Worm (Caenorhabditis elegans) whole organism, L4 larva: ENCODE measurements around the gene T16G12.7.

Experiments
- Y48G9A.11 ChIP-seq: fragments of 200-800 bp; sonication (Bioruptor generic); IDR thresholded peaks from 2 replicates; pipeline ENCODE4 v1.3.6; 2022; ENCODE audit warnings: missing genetic modification reagents, missing genetic modification characterization, missing compliant biosample characterization
- aha-1 ChIP-seq: fragments of 150-350 bp; peaks from one replicate; lab custom pipeline; 2014; ENCODE audit warnings: missing biosample characterization, missing genetic modification characterization
- ama-1 ChIP-seq: fragments of 150-350 bp; optimal IDR thresholded peaks from 2 replicates; lab custom pipeline; 2014; ENCODE audit warnings: inconsistent platforms, mixed read lengths
- ceh-44 ChIP-seq: fragments of 200-800 bp; sonication (Bioruptor generic); IDR thresholded peaks from 2 replicates; pipeline ENCODE4 v1.3.6; 2022; ENCODE audit warnings: missing genetic modification reagents, missing genetic modification characterization, missing compliant biosample characterization
- ceh-62 ChIP-seq: sonication (generic microtip); optimal IDR thresholded peaks from 2 replicates; lab custom pipeline; 2017; ENCODE audit warnings: missing biosample characterization, missing genetic modification characterization
- ctbp-1 ChIP-seq: fragments of 200-800 bp; sonication (Bioruptor generic); IDR thresholded peaks from 2 replicates; pipeline ENCODE4 v1.3.6; 2022; ENCODE audit warnings: missing genetic modification reagents, missing genetic modification characterization, missing compliant biosample characterization
- daf-12 ChIP-seq: fragments of 150-350 bp; optimal IDR thresholded peaks from 2 replicates; lab custom pipeline; 2014; ENCODE audit warnings: missing biosample characterization, missing genetic modification reagents, missing genetic modification characterization
- daf-16 ChIP-seq, 3 experiments: sonication (generic microtip); optimal IDR thresholded peaks; 2 replicates each; lab custom pipeline; 2016 to 2017; ENCODE audit warnings: missing genetic modification characterization in 3 of 3, missing genetic modification reagents in 3 of 3, mild to moderate bottlenecking in 2 of 3, missing compliant biosample characterization in 2 of 3, missing biosample characterization in 1 of 3, moderate library complexity in 1 of 3
- daf-8 ChIP-seq: fragments of 200-800 bp; sonication (Bioruptor generic); IDR thresholded peaks from 2 replicates; pipeline ENCODE4 v1.3.6; 2022; ENCODE audit warnings: missing genetic modification characterization, missing compliant biosample characterization
- dmd-8 ChIP-seq: fragments of 200-800 bp; sonication (Bioruptor generic); IDR thresholded peaks from 2 replicates; pipeline ENCODE4 v1.3.6; 2022; ENCODE audit warnings: missing genetic modification characterization, missing compliant biosample characterization
- dpl-1 ChIP-seq: fragments of 150-350 bp; optimal IDR thresholded peaks from 2 replicates; lab custom pipeline; 2014; ENCODE audit warnings: missing biosample characterization, missing genetic modification reagents, missing genetic modification characterization
- duxl-1 ChIP-seq: sonication (generic microtip); optimal IDR thresholded peaks from 2 replicates; lab custom pipeline; 2016; ENCODE audit warnings: mild to moderate bottlenecking, missing genetic modification characterization, moderate library complexity, missing compliant biosample characterization; ENCODE audit not compliant: poor library complexity
- dve-1 ChIP-seq: sonication (generic microtip); optimal IDR thresholded peaks from 2 replicates; lab custom pipeline; 2017; ENCODE audit warnings: antibody characterized with exemption, mild to moderate bottlenecking, missing genetic modification characterization, missing compliant biosample characterization; ENCODE audit not compliant: insufficient read depth
- egl-27 ChIP-seq: sonication (generic microtip); optimal IDR thresholded peaks from 3 replicates; lab custom pipeline; 2017; ENCODE audit warnings: missing biosample characterization, missing genetic modification reagents, missing genetic modification characterization
- fkh-10 ChIP-seq: fragments of 150-350 bp; optimal IDR thresholded peaks from 2 replicates; lab custom pipeline; 2014; ENCODE audit warnings: missing biosample characterization, missing genetic modification reagents, missing genetic modification characterization
- hif-1 ChIP-seq, 2 experiments: sonication (generic microtip); optimal IDR thresholded peaks; 2 replicates each; lab custom pipeline; 2016 to 2017; ENCODE audit warnings: missing compliant biosample characterization in 2 of 2, missing genetic modification characterization in 2 of 2, missing genetic modification reagents in 2 of 2, missing genotype in 2 of 2, mild to moderate bottlenecking in 1 of 2
- hlh-11 ChIP-seq: fragments of 200-800 bp; sonication (Bioruptor generic); optimal IDR thresholded peaks from 2 replicates; lab custom pipeline; 2018; ENCODE audit warnings: mild to moderate bottlenecking, missing genetic modification characterization, missing compliant biosample characterization
- hlh-30 ChIP-seq: sonication (generic microtip); optimal IDR thresholded peaks from 2 replicates; lab custom pipeline; 2017; ENCODE audit warnings: antibody characterized with exemption, mild to moderate bottlenecking, missing genetic modification characterization, missing compliant biosample characterization; ENCODE audit not compliant: insufficient read depth
- hmg-1.1 ChIP-seq: fragments of 200-800 bp; sonication (Bioruptor generic); IDR thresholded peaks from 2 replicates; pipeline ENCODE4 v1.3.6; 2022; ENCODE audit warnings: missing genetic modification reagents, missing genetic modification characterization, missing compliant biosample characterization
- lir-3 ChIP-seq: sonication (generic microtip); optimal IDR thresholded peaks from 2 replicates; lab custom pipeline; 2016; ENCODE audit warnings: mild to moderate bottlenecking, missing genetic modification characterization, missing compliant biosample characterization
- lsy-2 ChIP-seq, 2 experiments: fragments of 150-350 bp in 1 of 2; sonication (generic microtip) in 1 of 2; optimal IDR thresholded peaks; 2 replicates each; lab custom pipeline; 2014 to 2017; ENCODE audit warnings: missing biosample characterization in 2 of 2, missing genetic modification characterization in 2 of 2
- madf-5 ChIP-seq, 2 experiments: fragments of 200-800 bp; sonication (Bioruptor generic); IDR thresholded peaks; 2 replicates each; pipeline ENCODE4 v1.3.6; 2022; ENCODE audit warnings: missing compliant biosample characterization in 2 of 2, missing genetic modification characterization in 2 of 2
- mdl-1 ChIP-seq, 2 experiments: fragments of 150-350 bp in 1 of 2; sonication (generic microtip) in 1 of 2; optimal IDR thresholded peaks; 2 replicates each; lab custom pipeline; 2014 to 2017; ENCODE audit warnings: missing biosample characterization in 2 of 2, missing genetic modification characterization in 2 of 2
- mdt-29 ChIP-seq: fragments of 200-800 bp; sonication (Bioruptor generic); IDR thresholded peaks from 2 replicates; pipeline ENCODE4 v1.3.6; 2022; ENCODE audit warnings: missing genetic modification reagents, missing genetic modification characterization, missing compliant biosample characterization
- mxl-2 ChIP-seq: fragments of 200-800 bp; sonication (Bioruptor generic); conservative IDR thresholded peaks from 2 replicates; pipeline ENCODE4 v1.3.6; 2022; ENCODE audit warnings: missing genetic modification reagents, missing genetic modification characterization, missing compliant biosample characterization
- nhr-111 ChIP-seq: fragments of 200-800 bp; sonication (Bioruptor generic); optimal IDR thresholded peaks from 2 replicates; lab custom pipeline; 2018; ENCODE audit warnings: mild to moderate bottlenecking, missing genetic modification characterization, missing compliant biosample characterization
- nhr-41 ChIP-seq: fragments of 200-800 bp; sonication (Bioruptor generic); IDR thresholded peaks from 2 replicates; pipeline ENCODE4 v1.3.6; 2022; ENCODE audit warnings: missing genetic modification reagents, missing genetic modification characterization, missing compliant biosample characterization
- nhr-42 ChIP-seq: fragments of 200-800 bp; sonication (Bioruptor generic); IDR thresholded peaks from 2 replicates; pipeline ENCODE4 v1.3.6; 2022; ENCODE audit warnings: missing genetic modification characterization, missing compliant biosample characterization
- nhr-77 ChIP-seq: fragments of 150-350 bp; optimal IDR thresholded peaks from 2 replicates; lab custom pipeline; 2014; ENCODE audit warnings: missing biosample characterization, missing genetic modification characterization
- pha-4 ChIP-seq, 2 experiments: fragments of 150-350 bp in 1 of 2; fragments of 200-800 bp in 1 of 2; sonication (Bioruptor generic) in 1 of 2; IDR thresholded peaks in 1 of 2; optimal IDR thresholded peaks in 1 of 2; 2 replicates each; pipeline versions ENCODE4 v1.3.6 to Lab custom; 2014 to 2022; ENCODE audit warnings: missing genetic modification characterization in 2 of 2, missing genetic modification reagents in 2 of 2, missing biosample characterization in 1 of 2, missing compliant biosample characterization in 1 of 2
- pqm-1 ChIP-seq: sonication (generic microtip); optimal IDR thresholded peaks from 2 replicates; lab custom pipeline; 2017; ENCODE audit warnings: missing biosample characterization, missing genetic modification characterization
- rbr-2 ChIP-seq: sonication (generic microtip); optimal IDR thresholded peaks from 2 replicates; lab custom pipeline; 2016; ENCODE audit warnings: missing genotype, missing genetic modification characterization, missing compliant biosample characterization
- set-16 ChIP-seq: fragments of 200-800 bp; sonication (Bioruptor generic); IDR thresholded peaks from 2 replicates; pipeline ENCODE4 v1.3.6; 2022; ENCODE audit warnings: missing genetic modification reagents, missing genetic modification characterization, missing compliant biosample characterization
- skn-1 ChIP-seq: fragments of 150-350 bp; optimal IDR thresholded peaks from 2 replicates; lab custom pipeline; 2014; ENCODE audit warnings: missing biosample characterization, missing genetic modification characterization
- tra-1 ChIP-seq: fragments of 200-800 bp; sonication (Bioruptor generic); IDR thresholded peaks from 2 replicates; pipeline ENCODE4 v1.3.6; 2022; ENCODE audit warnings: missing genetic modification reagents, missing genetic modification characterization, missing compliant biosample characterization
- unc-62 ChIP-seq, 3 experiments: fragments of 150-350 bp in 1 of 3; sonication (generic microtip); optimal IDR thresholded peaks in 2 of 3; peaks in 1 of 3; 1 replicate in 1 of 3; 2 replicates in 2 of 3; lab custom pipeline; 2014 to 2017; ENCODE audit warnings: missing biosample characterization in 3 of 3, missing genetic modification characterization in 3 of 3, missing genetic modification reagents in 3 of 3, missing genotype in 1 of 3
- zag-1 ChIP-seq: fragments of 150-350 bp; optimal IDR thresholded peaks from 2 replicates; lab custom pipeline; 2014; ENCODE audit warnings: missing biosample characterization, missing genetic modification characterization
- zfp-3 ChIP-seq: fragments of 200-800 bp; sonication (Bioruptor generic); conservative IDR thresholded peaks from 2 replicates; pipeline ENCODE4 v1.3.6; 2022; ENCODE audit warnings: missing genetic modification reagents, missing genetic modification characterization, missing compliant biosample characterization
- zip-11 ChIP-seq: fragments of 200-800 bp; sonication (Bioruptor generic); IDR thresholded peaks from 2 replicates; pipeline ENCODE4 v1.3.6; 2022; ENCODE audit warnings: missing genetic modification characterization, missing compliant biosample characterization

The T16G12.7 gene

DNA sequence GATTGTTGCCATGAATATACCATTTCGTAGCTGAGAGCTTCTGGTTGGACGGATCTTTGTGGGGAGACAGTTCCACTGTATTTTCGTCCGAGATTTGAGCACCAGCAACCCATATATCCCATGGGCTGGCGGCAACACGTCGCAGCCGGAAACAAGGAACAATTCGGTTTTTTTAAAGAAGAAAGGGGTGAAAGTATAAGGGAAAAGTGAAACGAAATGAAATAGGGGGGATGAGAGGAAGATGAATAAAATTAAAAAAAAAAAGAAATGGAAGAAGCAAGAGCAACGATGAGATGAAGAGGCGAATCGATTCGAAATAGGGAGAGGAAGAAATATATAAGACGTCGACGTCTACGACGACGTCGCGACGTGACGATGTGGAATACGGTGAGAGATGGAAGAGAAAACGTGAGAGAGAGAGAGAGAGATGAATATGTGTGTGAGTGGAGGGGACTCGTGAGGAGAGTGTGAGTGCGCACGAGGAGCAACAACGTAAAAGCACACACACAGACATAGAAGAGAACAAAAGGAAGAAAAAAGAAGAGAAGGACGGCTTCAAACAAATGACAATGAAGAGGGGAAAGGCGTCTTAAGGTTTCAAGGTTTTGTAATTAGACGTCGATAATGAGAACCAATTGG, 23.4 kb downstream of the T16G12.7 start, which contains the start of gene rgs-1:
Gene rgs-1 (minus strand): TSS at position 146 of the 639 bp plus-strand sequence.
- TF ChIP-seq aha-1 (tag; lab: Kevin White, UChicago), result peak; percentile 32
- TF ChIP-seq hmg-1.1 (GFP tag; lab: Robert Waterston, UW), result peak; percentile 64
- no peak for TF ChIP-seq duxl-1 (tag; lab: Kevin White, UChicago)
- TF ChIP-seq ctbp-1, result no peak; the same call in 1 of the 2 replicates
- peak in 1 of 2 experiments; percentile 85 for TF ChIP-seq mdl-1 (tag; optimal IDR thresholded peaks at IDR 0.05; lab: Kevin White, UChicago)
- no peak for TF ChIP-seq daf-8 (GFP tag; lab: Robert Waterston, UW)
- no peak for TF ChIP-seq pha-4 (GFP tag; IDR thresholded peaks at IDR 0.05; lab: Robert Waterston, UW)
- no peak for TF ChIP-seq pha-4 (tag; optimal IDR thresholded peaks at IDR 0.05; lab: Kevin White, UChicago)
- no peak for TF ChIP-seq egl-27 (tag; lab: Kevin White, UChicago)
- TF ChIP-seq rbr-2 (tag; lab: Kevin White, UChicago), result peak; percentile 56
- no peak for TF ChIP-seq mdt-29
- no peak for TF ChIP-seq lir-3 (tag; lab: Kevin White, UChicago)
- no peak for TF ChIP-seq pqm-1
- TF ChIP-seq mxl-2 (GFP tag; lab: Robert Waterston, UW), result no peak
- no peak for TF ChIP-seq Y48G9A.11
- no peak for TF ChIP-seq nhr-42 (GFP tag; lab: Robert Waterston, UW)
- TF ChIP-seq dpl-1 (GFP tag; lab: Kevin White, UChicago), result no peak
- TF ChIP-seq hlh-30 (tag; lab: Kevin White, UChicago), result peak; percentile 89
- TF ChIP-seq unc-62 (GFP tag; optimal IDR thresholded peaks at IDR 0.05 in 1 of 2; lab: Kevin White, UChicago), result peak in 1 of 2 experiments; percentile 95
- no peak for TF ChIP-seq unc-62 (tag; optimal IDR thresholded peaks at IDR 0.05; lab: Kevin White, UChicago)
- no peak for TF ChIP-seq ama-1 (lab: Kevin White, UChicago)
- peak; percentile 45 to 53 for TF ChIP-seq lsy-2 (tag; optimal IDR thresholded peaks at IDR 0.05; lab: Kevin White, UChicago)
- no peak for TF ChIP-seq ceh-62 (tag; lab: Kevin White, UChicago)
- TF ChIP-seq zfp-3 (GFP tag; lab: Robert Waterston, UW), result no peak
- no peak for TF ChIP-seq skn-1
- no peak for TF ChIP-seq nhr-77 (tag; lab: Kevin White, UChicago)
- TF ChIP-seq daf-12 (tag; lab: Kevin White, UChicago), result no peak
- no peak for TF ChIP-seq daf-16 (GFP tag; optimal IDR thresholded peaks at IDR 0.05; lab: Kevin White, UChicago)
- no peak for TF ChIP-seq daf-16 (tag; optimal IDR thresholded peaks at IDR 0.05; lab: Kevin White, UChicago)
- peak; percentile 37 for TF ChIP-seq fkh-10 (GFP tag; lab: Kevin White, UChicago)
- no peak for TF ChIP-seq dmd-8 (GFP tag; lab: Robert Waterston, UW)

DNA sequence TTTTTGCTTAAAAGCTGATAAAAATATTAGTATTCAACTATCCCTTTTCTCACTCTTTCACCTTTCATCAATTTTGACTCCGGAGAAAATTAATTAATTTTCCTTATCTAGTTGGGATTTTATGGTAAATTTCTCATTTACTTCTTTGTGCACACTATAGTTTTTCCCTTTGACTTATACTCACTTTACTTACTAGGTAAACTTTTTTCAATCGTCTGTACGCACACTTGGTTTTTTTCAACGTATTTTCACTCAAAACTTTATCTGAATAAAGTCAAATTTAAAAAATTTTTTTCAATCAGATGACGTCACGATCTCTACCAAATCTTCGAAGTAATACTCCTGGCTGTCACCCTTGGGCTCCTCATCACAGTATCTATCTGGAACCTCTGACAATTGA, 27.8 kb downstream of the T16G12.7 start, which contains the start of gene C05B5.16:
Gene C05B5.16 (plus strand): TSS at position 301 of the 400 bp plus-strand sequence.
- no peak for TF ChIP-seq set-16 (GFP tag; lab: Robert Waterston, UW)
- no peak for TF ChIP-seq nhr-111 (GFP tag; lab: Kevin White, UChicago)

DNA sequence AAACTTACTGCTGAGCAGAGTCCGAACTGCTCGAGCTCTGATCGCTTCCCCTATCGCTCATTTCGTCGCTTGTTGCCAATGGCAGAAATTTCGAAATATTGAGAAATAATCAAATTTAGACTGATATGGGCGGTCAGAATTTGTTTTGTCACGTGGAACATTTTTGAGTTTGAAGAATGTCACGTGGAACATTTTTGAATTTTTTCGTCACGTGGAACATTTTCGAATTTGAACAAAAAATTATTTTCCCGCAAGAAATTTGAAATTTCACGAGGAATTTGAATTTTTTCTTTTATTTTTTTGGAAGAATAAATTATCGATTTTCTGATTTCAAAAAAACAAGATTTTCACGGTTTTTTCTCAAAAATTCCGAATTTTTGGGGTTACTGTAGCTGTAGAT, 29.8 kb downstream of the T16G12.7 start, which contains the start of gene fbxa-155:
Gene fbxa-155 (minus strand): TSS at position 101 of the 400 bp plus-strand sequence.
- TF ChIP-seq hlh-11 (tag; lab: Kevin White, UChicago) (no peak), zip-11 (GFP tag; lab: Robert Waterston, UW) (no peak), tra-1 (GFP tag; lab: Robert Waterston, UW) (no peak), dve-1 (tag; lab: Kevin White, UChicago) (no peak), nhr-41 (no peak), lsy-2 (tag; optimal IDR thresholded peaks at IDR 0.05; lab: Kevin White, UChicago) (no peak), zag-1 (tag; lab: Kevin White, UChicago) (no peak), madf-5 (GFP tag; IDR thresholded peaks at IDR 0.05; lab: Robert Waterston, UW) (no peak), ceh-44 (GFP tag; lab: Robert Waterston, UW) (no peak), ama-1 (lab: Kevin White, UChicago) (no peak), dpl-1 (GFP tag; lab: Kevin White, UChicago) (no peak), ceh-62 (tag; lab: Kevin White, UChicago) (no peak), hif-1 (tag; optimal IDR thresholded peaks at IDR 0.05; lab: Kevin White, UChicago) (no peak)
